Worm (Caenorhabditis elegans) whole organism, L1 larva: ENCODE measurements around the gene rig-4.

Experiments used
- F16B12.6 ChIP-seq: fragments of 150-350 bp; optimal IDR thresholded peaks from 2 replicates; lab custom pipeline; 2014; ENCODE audit warnings: missing biosample characterization, missing genetic modification characterization
- alr-1 ChIP-seq: fragments of 200-800 bp; sonication (Bioruptor generic); optimal IDR thresholded peaks from 2 replicates; lab custom pipeline; 2018; ENCODE audit warnings: borderline replicate concordance, mild to moderate bottlenecking, missing genetic modification characterization, missing compliant biosample characterization
- aly-2 ChIP-seq: fragments of 150-350 bp; optimal IDR thresholded peaks from 2 replicates; lab custom pipeline; 2014; ENCODE audit warnings: missing biosample characterization, missing genetic modification characterization
- ama-1 ChIP-seq: fragments of 150-350 bp; optimal IDR thresholded peaks from 2 replicates; lab custom pipeline; 2014
- blmp-1 ChIP-seq: fragments of 150-350 bp; optimal IDR thresholded peaks from 2 replicates; lab custom pipeline; 2014; ENCODE audit warnings: missing biosample characterization, missing genetic modification characterization
- ceh-82 ChIP-seq, 3 experiments: fragments of 150-350 bp in 1 of 3; sonication (generic microtip) in 2 of 3; optimal IDR thresholded peaks; 2 replicates each; lab custom pipeline; 2014 to 2017; ENCODE audit warnings: missing biosample characterization in 3 of 3, missing genetic modification characterization in 3 of 3
- ceh-88 ChIP-seq: fragments of 200-800 bp; sonication (Bioruptor generic); IDR thresholded peaks from 2 replicates; pipeline ENCODE4 v1.3.6; 2022; ENCODE audit warnings: missing genetic modification characterization, missing compliant biosample characterization
- ces-1 ChIP-seq: fragments of 150-350 bp; optimal IDR thresholded peaks from 2 replicates; lab custom pipeline; 2014; ENCODE audit warnings: missing biosample characterization, missing genetic modification reagents, missing genetic modification characterization
- dpl-1 ChIP-seq, 3 experiments: fragments of 150-350 bp in 2 of 3; sonication (generic microtip) in 1 of 3; optimal IDR thresholded peaks; 2 replicates each; lab custom pipeline; 2014 to 2017; ENCODE audit warnings: missing biosample characterization in 3 of 3, missing genetic modification characterization in 3 of 3, missing genetic modification reagents in 3 of 3
- dsc-1 ChIP-seq: sonication (generic microtip); optimal IDR thresholded peaks from 2 replicates; lab custom pipeline; 2016; ENCODE audit warnings: mild to moderate bottlenecking, missing genetic modification characterization, missing compliant biosample characterization
- efl-1 ChIP-seq, 4 experiments: fragments of 150-350 bp; optimal IDR thresholded peaks in 3 of 4; peaks in 1 of 4; 1 replicate in 1 of 4; 2 replicates in 3 of 4; lab custom pipeline; 2014; ENCODE audit warnings: missing biosample characterization in 2 of 4, missing genetic modification characterization in 2 of 4, missing genetic modification reagents in 2 of 4
- egl-13 ChIP-seq: sonication (generic microtip); optimal IDR thresholded peaks from 2 replicates; lab custom pipeline; 2016; ENCODE audit warnings: missing genotype, missing genetic modification reagents, missing genetic modification characterization, missing compliant biosample characterization
- egl-27 ChIP-seq, 2 experiments: fragments of 150-350 bp in 1 of 2; sonication (generic microtip); optimal IDR thresholded peaks; 3 replicates each; lab custom pipeline; 2017 to 2018; ENCODE audit warnings: missing biosample characterization in 2 of 2, missing genetic modification characterization in 2 of 2, missing genetic modification reagents in 2 of 2
- elt-2 ChIP-seq: sonication (generic microtip); optimal IDR thresholded peaks from 2 replicates; lab custom pipeline; 2016; ENCODE audit warnings: missing genetic modification characterization, mild to moderate bottlenecking, inconsistent platforms, missing compliant biosample characterization, missing genetic modification reagents
- ets-5 ChIP-seq: fragments of 200-800 bp; sonication (Bioruptor generic); IDR thresholded peaks from 2 replicates; pipeline ENCODE4 v1.3.6; 2022; ENCODE audit warnings: missing genetic modification characterization, missing compliant biosample characterization
- fkh-10 ChIP-seq: sonication (generic microtip); optimal IDR thresholded peaks from 2 replicates; lab custom pipeline; 2017; ENCODE audit warnings: missing biosample characterization, missing genetic modification reagents, missing genetic modification characterization
- fkh-4 ChIP-seq: sonication (generic microtip); optimal IDR thresholded peaks from 2 replicates; lab custom pipeline; 2016; ENCODE audit warnings: missing compliant biosample characterization, missing genetic modification characterization, borderline replicate concordance
- fkh-8 ChIP-seq: sonication (generic microtip); optimal IDR thresholded peaks from 2 replicates; lab custom pipeline; 2016; ENCODE audit warnings: mild to moderate bottlenecking, missing genetic modification characterization, missing compliant biosample characterization
- fos-1 ChIP-seq: fragments of 150-350 bp; optimal IDR thresholded peaks from 2 replicates; lab custom pipeline; 2014; ENCODE audit warnings: missing biosample characterization, missing genetic modification characterization
- hlh-17 ChIP-seq: fragments of 200-800 bp; sonication (Bioruptor generic); optimal IDR thresholded peaks from 2 replicates; lab custom pipeline; 2018; ENCODE audit warnings: missing genetic modification characterization, mild to moderate bottlenecking, missing compliant biosample characterization, moderate library complexity, borderline replicate concordance
- irx-1 ChIP-seq: sonication (generic microtip); optimal IDR thresholded peaks from 2 replicates; lab custom pipeline; 2016; ENCODE audit warnings: missing genetic modification characterization, missing compliant biosample characterization
- isw-1 ChIP-seq: fragments of 200-800 bp; sonication (Bioruptor generic); IDR thresholded peaks from 2 replicates; pipeline ENCODE4 v1.3.6; 2022; ENCODE audit warnings: missing genetic modification characterization, missing compliant biosample characterization
- lin-14 ChIP-seq: fragments of 200-800 bp; sonication (Bioruptor generic); optimal IDR thresholded peaks from 2 replicates; lab custom pipeline; 2018; ENCODE audit warnings: mild to moderate bottlenecking, missing genetic modification characterization, moderate library complexity, missing compliant biosample characterization
- lin-39 ChIP-seq: fragments of 150-350 bp; optimal IDR thresholded peaks from 2 replicates; lab custom pipeline; 2014; ENCODE audit warnings: missing biosample characterization, missing genetic modification reagents, missing genetic modification characterization
- lir-3 ChIP-seq: sonication (generic microtip); optimal IDR thresholded peaks from 2 replicates; lab custom pipeline; 2016; ENCODE audit warnings: mild to moderate bottlenecking, missing genetic modification characterization, moderate library complexity, missing compliant biosample characterization; ENCODE audit not compliant: poor library complexity
- nhr-11 ChIP-seq: fragments of 150-350 bp; optimal IDR thresholded peaks from 2 replicates; lab custom pipeline; 2014; ENCODE audit warnings: missing biosample characterization, missing genetic modification characterization
- nhr-12 ChIP-seq: sonication (generic microtip); optimal IDR thresholded peaks from 2 replicates; lab custom pipeline; 2017; ENCODE audit warnings: missing biosample characterization, missing genetic modification characterization
- nhr-19 ChIP-seq: fragments of 200-800 bp; sonication (Bioruptor generic); conservative IDR thresholded peaks from 2 replicates; pipeline ENCODE4 v1.3.6; 2022; ENCODE audit warnings: missing genetic modification characterization, missing compliant biosample characterization
- nhr-47 ChIP-seq: sonication (generic microtip); optimal IDR thresholded peaks from 2 replicates; lab custom pipeline; 2016; ENCODE audit warnings: mild to moderate bottlenecking, missing genetic modification characterization, moderate library complexity, missing compliant biosample characterization
- nhr-71 ChIP-seq: sonication (generic microtip); optimal IDR thresholded peaks from 2 replicates; lab custom pipeline; 2016; ENCODE audit warnings: mild to moderate bottlenecking, missing genetic modification characterization, moderate library complexity, missing compliant biosample characterization
- nhr-77 ChIP-seq: fragments of 150-350 bp; optimal IDR thresholded peaks from 2 replicates; lab custom pipeline; 2014; ENCODE audit warnings: missing biosample characterization, missing genetic modification characterization
- nhr-84 ChIP-seq: sonication (generic microtip); optimal IDR thresholded peaks from 2 replicates; lab custom pipeline; 2017; ENCODE audit warnings: missing biosample characterization, missing genetic modification characterization
- nhr-85 ChIP-seq: sonication (generic microtip); peaks from one replicate; lab custom pipeline; 2016; ENCODE audit warnings: missing genetic modification characterization, inconsistent platforms, missing compliant biosample characterization
- pax-3 ChIP-seq: fragments of 200-800 bp; sonication (Bioruptor generic); optimal IDR thresholded peaks from 2 replicates; lab custom pipeline; 2018; ENCODE audit warnings: mild to moderate bottlenecking, missing genetic modification characterization, moderate library complexity, missing compliant biosample characterization
- pqm-1 ChIP-seq: sonication (generic microtip); optimal IDR thresholded peaks from 3 replicates; lab custom pipeline; 2017; ENCODE audit warnings: missing biosample characterization, missing genetic modification characterization
- rnt-1 ChIP-seq: sonication (generic microtip); optimal IDR thresholded peaks from 2 replicates; lab custom pipeline; 2016; ENCODE audit warnings: mild to moderate bottlenecking, missing genetic modification characterization, moderate library complexity, missing compliant biosample characterization
- skn-1 ChIP-seq: fragments of 150-350 bp; optimal IDR thresholded peaks from 2 replicates; lab custom pipeline; 2014; ENCODE audit warnings: missing biosample characterization, missing genetic modification characterization
- snu-23 ChIP-seq: sonication (generic microtip); optimal IDR thresholded peaks from 2 replicates; lab custom pipeline; 2016; ENCODE audit warnings: missing genetic modification characterization, missing compliant biosample characterization
- sox-4 ChIP-seq: sonication (generic microtip); optimal IDR thresholded peaks from 2 replicates; lab custom pipeline; 2016; ENCODE audit warnings: missing genetic modification characterization, missing compliant biosample characterization
- sup-37 ChIP-seq: fragments of 200-800 bp; sonication (Bioruptor generic); optimal IDR thresholded peaks from 2 replicates; lab custom pipeline; 2018; ENCODE audit warnings: mild to moderate bottlenecking, missing genetic modification characterization, missing compliant biosample characterization
- swsn-7 ChIP-seq: sonication (generic microtip); optimal IDR thresholded peaks from 2 replicates; lab custom pipeline; 2016; ENCODE audit warnings: missing genetic modification characterization, missing compliant biosample characterization
- unc-62 ChIP-seq: fragments of 150-350 bp; optimal IDR thresholded peaks from 2 replicates; lab custom pipeline; 2014; ENCODE audit warnings: missing biosample characterization, missing genetic modification reagents, missing genetic modification characterization
- unc-86 ChIP-seq: sonication (generic microtip); optimal IDR thresholded peaks from 2 replicates; lab custom pipeline; 2016; ENCODE audit warnings: missing genetic modification characterization, missing compliant biosample characterization
- xbp-1 ChIP-seq: sonication (generic microtip); optimal IDR thresholded peaks from 2 replicates; lab custom pipeline; 2016; ENCODE audit warnings: missing genetic modification characterization, missing compliant biosample characterization
- zag-1 ChIP-seq: fragments of 150-350 bp; optimal IDR thresholded peaks from 2 replicates; lab custom pipeline; 2014; ENCODE audit warnings: missing biosample characterization, missing genetic modification characterization
- zip-4 ChIP-seq: fragments of 200-800 bp; sonication (Bioruptor generic); optimal IDR thresholded peaks from 2 replicates; lab custom pipeline; 2018; ENCODE audit warnings: mild to moderate bottlenecking, missing genetic modification characterization, moderate library complexity, missing compliant biosample characterization
- ztf-4 ChIP-seq: fragments of 150-350 bp; optimal IDR thresholded peaks from 2 replicates; lab custom pipeline; 2014; ENCODE audit warnings: missing biosample characterization, missing genetic modification characterization

The rig-4 gene

ce11 chrIV:7983728-7984346 is 20.1 kb downstream of the rig-4 start (continued):
- TF ChIP-seq ceh-82 (tag; optimal IDR thresholded peaks at IDR 0.05; lab: Kevin White, UChicago): no peak

- TF ChIP-seq fos-1 (tag; lab: Kevin White, UChicago) (no peak), sox-4 (tag; lab: Kevin White, UChicago) (no peak), lin-14 (peak; percentile 17), nhr-85 (tag; lab: Kevin White, UChicago) (peak; percentile 78), nhr-77 (tag; lab: Kevin White, UChicago) (no peak), ceh-88 (GFP tag; lab: Robert Waterston, UW) (no peak)
These were observed 20.9 kb downstream of the rig-4 start for ce11 chrIV:7983021-7983420.

ce11 chrIV:7982024-7982576 is 21.8 kb downstream of the rig-4 start, which contains the start of gene arf-5:
TSS of gene arf-5 (plus strand) at chrIV:7982526.
- TF ChIP-seq irx-1 (tag; lab: Kevin White, UChicago) (no peak), swsn-7 (tag; lab: Kevin White, UChicago) (no peak), zag-1 (tag; lab: Kevin White, UChicago) (no peak), blmp-1 (tag; lab: Kevin White, UChicago) (peak; percentile 53), nhr-12 (no peak), F16B12.6 (tag; lab: Kevin White, UChicago) (no peak), zip-4 (GFP tag; lab: Kevin White, UChicago) (no peak), unc-86 (tag; lab: Kevin White, UChicago) (no peak), nhr-47 (peak; percentile 1), elt-2 (no peak), alr-1 (no peak), skn-1 (tag; lab: Kevin White, UChicago) (no peak), pqm-1 (tag; lab: Kevin White, UChicago) (no peak), nhr-71 (peak; percentile 20), lin-14 (peak; percentile 35), fkh-10 (GFP tag; lab: Kevin White, UChicago) (no peak), xbp-1 (tag; lab: Kevin White, UChicago) (peak; percentile 42), snu-23 (GFP tag; lab: Kevin White, UChicago) (peak; percentile 27), fkh-8 (tag; lab: Kevin White, UChicago) (no peak), sox-4 (tag; lab: Kevin White, UChicago) (no peak), rnt-1 (no peak), hlh-17 (no peak), egl-27 (tag; optimal IDR thresholded peaks at IDR 0.05; lab: Kevin White, UChicago) (no peak), nhr-19 (GFP tag; lab: Robert Waterston, UW) (no peak), sup-37 (GFP tag; lab: Kevin White, UChicago) (no peak), unc-62 (GFP tag; lab: Kevin White, UChicago) (no peak), lir-3 (no peak), fkh-4 (tag; lab: Kevin White, UChicago) (no peak), dpl-1 (GFP tag; optimal IDR thresholded peaks at IDR 0.05; lab: Kevin White, UChicago) (peak in 2 of 3 experiments; percentile 11 to 42), dsc-1 (no peak), lin-39 (tag; lab: Kevin White, UChicago) (no peak), pax-3 (no peak), efl-1 (optimal IDR thresholded peaks at IDR 0.05; lab: Kevin White, UChicago) (peak; percentile 27 to 32), efl-1 (GFP tag; optimal IDR thresholded peaks at IDR 0.05 in 1 of 2; lab: Kevin White, UChicago) (peak; percentile 32 to 37), ces-1 (GFP tag; lab: Kevin White, UChicago) (no peak), ama-1 (no peak), isw-1 (GFP tag; lab: Robert Waterston, UW) (no peak), ets-5 (GFP tag; lab: Robert Waterston, UW) (no peak), egl-13 (tag; lab: Kevin White, UChicago) (no peak), nhr-84 (no peak), aly-2 (tag; lab: Kevin White, UChicago) (no peak), nhr-11 (tag; lab: Kevin White, UChicago) (no peak), ztf-4 (tag; lab: Kevin White, UChicago) (no peak)
